Worm (Caenorhabditis elegans) whole organism, early embryonic: ENCODE data around the gene Y51B9A.5.

Source experiments
- F13C5.2 ChIP-seq: sonication (generic microtip); optimal IDR thresholded peaks from 2 replicates; lab custom pipeline; 2017; ENCODE audit warnings: mild to moderate bottlenecking, missing genetic modification characterization, inconsistent platforms, missing compliant biosample characterization
- aly-1 ChIP-seq: sonication (generic microtip); optimal IDR thresholded peaks from 2 replicates; lab custom pipeline; 2016; ENCODE audit warnings: missing genetic modification characterization, missing compliant biosample characterization
- ama-1 ChIP-seq: fragments of 150-350 bp; optimal IDR thresholded peaks from 2 replicates; lab custom pipeline; 2014
- flt-1 ChIP-seq: fragments of 200-800 bp; sonication (Bioruptor generic); IDR thresholded peaks from 2 replicates; pipeline ENCODE4 v1.3.6; 2022; ENCODE audit warnings: missing genetic modification characterization, missing compliant biosample characterization
- hmbx-1 ChIP-seq: sonication (generic microtip); optimal IDR thresholded peaks from 2 replicates; lab custom pipeline; 2016; ENCODE audit warnings: mild to moderate bottlenecking, missing genetic modification characterization, missing compliant biosample characterization
- pes-1 ChIP-seq: fragments of 200-800 bp; sonication (Bioruptor generic); IDR thresholded peaks from 2 replicates; pipeline ENCODE4 v1.3.6; 2022; ENCODE audit warnings: missing genetic modification reagents, missing genetic modification characterization, missing compliant biosample characterization
- scrt-1 ChIP-seq: fragments of 200-800 bp; sonication (Bioruptor generic); IDR thresholded peaks from 2 replicates; pipeline ENCODE4 v1.3.6; 2022; ENCODE audit warnings: missing genetic modification characterization, missing compliant biosample characterization
- sea-1 ChIP-seq: fragments of 200-800 bp; sonication (Bioruptor generic); conservative IDR thresholded peaks from 2 replicates; pipeline ENCODE4 v1.3.6; 2022; ENCODE audit warnings: missing genetic modification characterization, missing compliant biosample characterization
- tra-4 ChIP-seq: sonication (generic microtip); optimal IDR thresholded peaks from 2 replicates; lab custom pipeline; 2017; ENCODE audit warnings: missing genetic modification characterization, missing compliant biosample characterization

DNA sequence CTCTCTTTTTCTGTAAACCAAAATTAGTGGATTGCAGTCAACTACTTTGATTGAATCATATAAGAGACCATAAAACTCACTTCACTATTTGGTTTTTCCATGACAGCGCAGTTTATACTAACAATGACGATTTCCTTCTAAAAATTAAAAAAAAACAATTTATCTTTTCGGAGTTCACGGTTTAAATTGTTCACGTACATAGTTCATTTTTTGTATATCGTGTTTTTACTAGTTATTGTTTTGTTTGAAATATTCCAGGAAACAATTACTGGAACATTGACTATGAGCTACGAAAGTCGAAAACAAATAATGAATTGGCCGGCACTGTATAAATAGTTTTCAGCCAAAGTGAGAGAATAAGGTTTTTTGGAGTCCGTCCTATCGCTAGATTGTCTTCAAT, 11.2 kb upstream of the Y51B9A.5 start, which contains the start of gene lido-17:
- TF ChIP-seq sea-1 (GFP tag; lab: Robert Waterston, UW) (no peak), ama-1 (lab: Kevin White, UChicago) (no peak), aly-1 (tag; lab: Kevin White, UChicago) (no peak), pes-1 (no peak), F13C5.2 (no peak), scrt-1 (GFP tag; lab: Robert Waterston, UW) (no peak), hmbx-1 (tag; lab: Kevin White, UChicago) (no peak), tra-4 (no peak), flt-1 (GFP tag; lab: Robert Waterston, UW) (no peak)
